Worm (Caenorhabditis elegans) whole organism, L4 larva: Measurements from ENCODE around the gene sru-7.
"Not testable (repeated sequence)": the region's sequence is repeated elsewhere in the genome, so short reads cannot be mapped to it uniquely, and the experiment has no call there.

ENCODE experiments used
- F10B5.3 ChIP-seq: sonication (generic microtip); optimal IDR thresholded peaks from 2 replicates; lab custom pipeline; 2016; ENCODE audit warnings: mild to moderate bottlenecking, missing genetic modification characterization, missing compliant biosample characterization
- F26F4.8 ChIP-seq: fragments of 200-800 bp; sonication (Bioruptor generic); conservative IDR thresholded peaks from 2 replicates; pipeline ENCODE4 v1.3.6; 2022; ENCODE audit warnings: missing genetic modification characterization, missing compliant biosample characterization
- F49E8.2 ChIP-seq: sonication (generic microtip); optimal IDR thresholded peaks from 2 replicates; lab custom pipeline; 2016; ENCODE audit warnings: missing compliant biosample characterization, mild to moderate bottlenecking, missing genetic modification characterization, borderline replicate concordance
- R02D3.7 ChIP-seq: fragments of 150-350 bp; sonication (generic microtip); optimal IDR thresholded peaks from 3 replicates; lab custom pipeline; 2014; ENCODE audit warnings: missing biosample characterization, missing genetic modification characterization
- T20F7.1 ChIP-seq: fragments of 200-800 bp; sonication (Bioruptor generic); optimal IDR thresholded peaks from 2 replicates; lab custom pipeline; 2018; ENCODE audit warnings: mild to moderate bottlenecking, missing genetic modification characterization, missing compliant biosample characterization
- T26A8.4 ChIP-seq: fragments of 200-800 bp; sonication (Bioruptor generic); IDR thresholded peaks from 2 replicates; pipeline ENCODE4 v1.3.6; 2022; ENCODE audit warnings: missing genetic modification characterization, missing compliant biosample characterization
- Y105C5A.15 ChIP-seq: fragments of 200-800 bp; sonication (Bioruptor generic); IDR thresholded peaks from 2 replicates; pipeline ENCODE4 v1.3.6; 2022; ENCODE audit warnings: missing genetic modification characterization, missing compliant biosample characterization
- Y75B8A.6 ChIP-seq: fragments of 200-800 bp; sonication (Bioruptor generic); IDR thresholded peaks from 2 replicates; pipeline ENCODE4 v1.3.6; 2022; ENCODE audit warnings: missing genetic modification reagents, missing genetic modification characterization, missing compliant biosample characterization
- ama-1 ChIP-seq: fragments of 150-350 bp; optimal IDR thresholded peaks from 2 replicates; lab custom pipeline; 2014; ENCODE audit warnings: inconsistent platforms, mixed read lengths
- daf-19 ChIP-seq: fragments of 200-800 bp; sonication (Bioruptor generic); conservative IDR thresholded peaks from 2 replicates; pipeline ENCODE4 v1.3.6; 2022; ENCODE audit warnings: missing genetic modification characterization, missing compliant biosample characterization
- daf-8 ChIP-seq: fragments of 200-800 bp; sonication (Bioruptor generic); IDR thresholded peaks from 2 replicates; pipeline ENCODE4 v1.3.6; 2022; ENCODE audit warnings: missing genetic modification characterization, missing compliant biosample characterization
- dmd-6 ChIP-seq: fragments of 200-800 bp; sonication (Bioruptor generic); IDR thresholded peaks from 2 replicates; pipeline ENCODE4 v1.3.6; 2022; ENCODE audit warnings: missing genetic modification reagents, missing genetic modification characterization, missing compliant biosample characterization
- dmd-9 ChIP-seq: fragments of 200-800 bp; sonication (Bioruptor generic); IDR thresholded peaks from 2 replicates; pipeline ENCODE4 v1.3.6; 2022; ENCODE audit warnings: missing genetic modification reagents, missing genetic modification characterization, missing compliant biosample characterization
- dpl-1 ChIP-seq: fragments of 150-350 bp; optimal IDR thresholded peaks from 2 replicates; lab custom pipeline; 2014; ENCODE audit warnings: missing biosample characterization, missing genetic modification reagents, missing genetic modification characterization
- egl-43 ChIP-seq: fragments of 200-800 bp; sonication (Bioruptor generic); IDR thresholded peaks from 2 replicates; pipeline ENCODE4 v1.3.6; 2022; ENCODE audit warnings: missing genetic modification reagents, missing genetic modification characterization, missing compliant biosample characterization
- hlh-30 ChIP-seq: sonication (generic microtip); optimal IDR thresholded peaks from 2 replicates; lab custom pipeline; 2017; ENCODE audit warnings: antibody characterized with exemption, mild to moderate bottlenecking, missing genetic modification characterization, missing compliant biosample characterization; ENCODE audit not compliant: insufficient read depth
- hmg-1.1 ChIP-seq: fragments of 200-800 bp; sonication (Bioruptor generic); IDR thresholded peaks from 2 replicates; pipeline ENCODE4 v1.3.6; 2022; ENCODE audit warnings: missing genetic modification reagents, missing genetic modification characterization, missing compliant biosample characterization
- jun-1 ChIP-seq: fragments of 150-350 bp; optimal IDR thresholded peaks from 2 replicates; lab custom pipeline; 2014; ENCODE audit warnings: missing biosample characterization, missing genetic modification reagents, missing genetic modification characterization
- lim-7 ChIP-seq: fragments of 200-800 bp; sonication (Bioruptor generic); IDR thresholded peaks from 2 replicates; pipeline ENCODE4 v1.3.6; 2022; ENCODE audit warnings: missing genetic modification characterization, missing compliant biosample characterization
- lin-1 ChIP-seq: fragments of 200-800 bp; sonication (Bioruptor generic); IDR thresholded peaks from 2 replicates; pipeline ENCODE4 v1.3.6; 2022; ENCODE audit warnings: missing genetic modification reagents, missing genetic modification characterization, missing compliant biosample characterization
- lin-13 ChIP-seq: fragments of 150-350 bp; optimal IDR thresholded peaks from 2 replicates; lab custom pipeline; 2014; ENCODE audit warnings: missing biosample characterization, missing genetic modification reagents, missing genetic modification characterization
- lin-39 ChIP-seq: fragments of 150-350 bp; optimal IDR thresholded peaks from 2 replicates; lab custom pipeline; 2014; ENCODE audit warnings: missing biosample characterization, missing genetic modification reagents, missing genetic modification characterization
- mdl-1 ChIP-seq, 2 experiments: fragments of 150-350 bp in 1 of 2; sonication (generic microtip) in 1 of 2; optimal IDR thresholded peaks; 2 replicates each; lab custom pipeline; 2014 to 2017; ENCODE audit warnings: missing biosample characterization in 2 of 2, missing genetic modification characterization in 2 of 2
- mdt-29 ChIP-seq: fragments of 200-800 bp; sonication (Bioruptor generic); IDR thresholded peaks from 2 replicates; pipeline ENCODE4 v1.3.6; 2022; ENCODE audit warnings: missing genetic modification reagents, missing genetic modification characterization, missing compliant biosample characterization
- mxl-3 ChIP-seq: fragments of 200-800 bp; sonication (Bioruptor generic); optimal IDR thresholded peaks from 2 replicates; lab custom pipeline; 2018; ENCODE audit warnings: mild to moderate bottlenecking, missing genetic modification characterization, missing compliant biosample characterization
- nhr-11 ChIP-seq: fragments of 150-350 bp; optimal IDR thresholded peaks from 2 replicates; lab custom pipeline; 2014; ENCODE audit warnings: missing biosample characterization, missing genetic modification characterization
- nhr-28 ChIP-seq: fragments of 150-350 bp; optimal IDR thresholded peaks from 2 replicates; lab custom pipeline; 2014; ENCODE audit warnings: missing biosample characterization, missing genetic modification characterization
- nhr-42 ChIP-seq: fragments of 200-800 bp; sonication (Bioruptor generic); IDR thresholded peaks from 2 replicates; pipeline ENCODE4 v1.3.6; 2022; ENCODE audit warnings: missing genetic modification characterization, missing compliant biosample characterization
- pha-4 ChIP-seq, 2 experiments: fragments of 150-350 bp in 1 of 2; fragments of 200-800 bp in 1 of 2; sonication (Bioruptor generic) in 1 of 2; IDR thresholded peaks in 1 of 2; optimal IDR thresholded peaks in 1 of 2; 2 replicates each; pipeline versions ENCODE4 v1.3.6 to Lab custom; 2014 to 2022; ENCODE audit warnings: missing genetic modification characterization in 2 of 2, missing genetic modification reagents in 2 of 2, missing biosample characterization in 1 of 2, missing compliant biosample characterization in 1 of 2
- saeg-2 ChIP-seq: fragments of 200-800 bp; sonication (Bioruptor generic); IDR thresholded peaks from 2 replicates; pipeline ENCODE4 v1.3.6; 2022; ENCODE audit warnings: missing genetic modification reagents, missing genetic modification characterization, missing compliant biosample characterization
- set-16 ChIP-seq: fragments of 200-800 bp; sonication (Bioruptor generic); IDR thresholded peaks from 2 replicates; pipeline ENCODE4 v1.3.6; 2022; ENCODE audit warnings: missing genetic modification reagents, missing genetic modification characterization, missing compliant biosample characterization
- snpc-1.2 ChIP-seq: fragments of 200-800 bp; sonication (Bioruptor generic); IDR thresholded peaks from 2 replicates; pipeline ENCODE4 v1.3.6; 2022; ENCODE audit warnings: missing genetic modification reagents, missing genetic modification characterization, missing compliant biosample characterization
- tag-97 ChIP-seq: fragments of 200-800 bp; sonication (Bioruptor generic); IDR thresholded peaks from 2 replicates; pipeline ENCODE4 v1.3.6; 2022; ENCODE audit warnings: missing genetic modification characterization, missing compliant biosample characterization
- tra-1 ChIP-seq: fragments of 200-800 bp; sonication (Bioruptor generic); IDR thresholded peaks from 2 replicates; pipeline ENCODE4 v1.3.6; 2022; ENCODE audit warnings: missing genetic modification reagents, missing genetic modification characterization, missing compliant biosample characterization
- vab-7 ChIP-seq: fragments of 200-800 bp; sonication (Bioruptor generic); IDR thresholded peaks from 2 replicates; pipeline ENCODE4 v1.3.6; 2022; ENCODE audit warnings: missing genetic modification reagents, missing genetic modification characterization, missing compliant biosample characterization
- zip-11 ChIP-seq: fragments of 200-800 bp; sonication (Bioruptor generic); IDR thresholded peaks from 2 replicates; pipeline ENCODE4 v1.3.6; 2022; ENCODE audit warnings: missing genetic modification characterization, missing compliant biosample characterization
- ztf-7 ChIP-seq: fragments of 150-350 bp; optimal IDR thresholded peaks from 2 replicates; lab custom pipeline; 2014; ENCODE audit warnings: missing biosample characterization, missing genetic modification characterization

Gene sru-7

ce11 chrIV:8463716-8464115 lies 28.6 kb upstream of the sru-7 start, which contains the start of gene str-176:
str-176 (minus strand) TSS chrIV:8463816.
- TF ChIP-seq tra-1 (no peak), ama-1 (lab: Kevin White, UChicago) (no peak), dmd-9 (no peak), lin-39 (tag; lab: Kevin White, UChicago) (no peak), Y75B8A.6 (GFP tag; lab: Robert Waterston, UW) (no peak), jun-1 (tag; lab: Kevin White, UChicago) (no peak), daf-19 (no peak), set-16 (GFP tag; lab: Robert Waterston, UW) (no peak), F10B5.3 (no peak), R02D3.7 (tag; lab: Kevin White, UChicago) (no peak), hmg-1.1 (GFP tag; lab: Robert Waterston, UW) (no peak), nhr-42 (GFP tag; lab: Robert Waterston, UW) (no peak), daf-8 (GFP tag; lab: Robert Waterston, UW) (no peak)

DNA sequence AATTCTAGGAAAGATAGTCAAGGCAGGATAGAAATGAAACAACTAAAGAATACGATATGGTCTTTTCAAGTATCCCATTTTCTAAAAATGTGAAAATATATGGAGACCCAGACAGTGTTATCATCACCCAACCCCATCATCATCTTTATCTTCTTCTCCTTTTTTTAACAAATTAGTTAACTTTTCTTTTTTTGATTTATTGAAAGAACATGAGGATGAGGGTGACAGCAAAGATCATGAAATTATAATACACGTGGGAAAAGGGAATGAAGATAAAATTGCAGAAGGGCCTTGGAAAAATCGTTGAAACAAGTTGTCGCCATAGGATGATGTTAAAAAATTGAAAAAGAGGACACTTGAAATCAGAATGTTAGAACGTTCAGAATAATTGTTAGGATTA lies 28.2 kb upstream of the sru-7 start:
- no peak for TF ChIP-seq tag-97 (GFP tag; lab: Robert Waterston, UW)
- no peak for TF ChIP-seq mxl-3 (GFP tag; lab: Kevin White, UChicago)
- TF ChIP-seq dmd-6, result peak; percentile 19; the same call in 1 of the 2 replicates
- no peak for TF ChIP-seq lin-13 (GFP tag; lab: Kevin White, UChicago)
- TF ChIP-seq egl-43 (GFP tag; lab: Robert Waterston, UW), result no peak
- peak; percentile 40 for TF ChIP-seq nhr-28 (tag; lab: Kevin White, UChicago)
- peak; percentile 22 for TF ChIP-seq hlh-30
- peak in 1 of 2 experiments; percentile 63 for TF ChIP-seq mdl-1 (tag; optimal IDR thresholded peaks at IDR 0.05; lab: Kevin White, UChicago)

- TF ChIP-seq snpc-1.2 (GFP tag; lab: Robert Waterston, UW), result 0 out of 2 replicates have a peak, but pooled peaks have one; percentile 27
These were observed 25.0 kb upstream of the sru-7 start for ce11 chrIV:8467343-8467742.

ce11 chrIV:8468729-8469340 lies 23.5 kb upstream of the sru-7 start:
- 0 out of 2 replicates have a peak, but pooled peaks have one; percentile 7 for TF ChIP-seq F26F4.8
- TF ChIP-seq vab-7 (GFP tag; lab: Robert Waterston, UW), result peak; percentile 46; the same call in 1 of the 2 replicates
- TF ChIP-seq pha-4 (GFP tag; IDR thresholded peaks at IDR 0.05; lab: Robert Waterston, UW), result 0 out of 2 replicates have a peak, but pooled peaks have one; percentile 6
- TF ChIP-seq pha-4 (tag; optimal IDR thresholded peaks at IDR 0.05; lab: Kevin White, UChicago), result not testable (repeated sequence)
- TF ChIP-seq lin-1 (GFP tag; lab: Robert Waterston, UW), result 0 out of 2 replicates have a peak, but pooled peaks have one; percentile 8
- 0 out of 2 replicates have a peak, but pooled peaks have one; percentile 42 for TF ChIP-seq lim-7 (GFP tag; lab: Robert Waterston, UW)
- TF ChIP-seq mdt-29 (GFP tag; lab: Robert Waterston, UW), result peak; percentile 79
- TF ChIP-seq Y105C5A.15 (GFP tag; lab: Robert Waterston, UW), result peak; percentile 73; the same call in 1 of the 2 replicates
- TF ChIP-seq, all 104 proteins: peak for 7; not testable (repeated sequence) for 97

DNA sequence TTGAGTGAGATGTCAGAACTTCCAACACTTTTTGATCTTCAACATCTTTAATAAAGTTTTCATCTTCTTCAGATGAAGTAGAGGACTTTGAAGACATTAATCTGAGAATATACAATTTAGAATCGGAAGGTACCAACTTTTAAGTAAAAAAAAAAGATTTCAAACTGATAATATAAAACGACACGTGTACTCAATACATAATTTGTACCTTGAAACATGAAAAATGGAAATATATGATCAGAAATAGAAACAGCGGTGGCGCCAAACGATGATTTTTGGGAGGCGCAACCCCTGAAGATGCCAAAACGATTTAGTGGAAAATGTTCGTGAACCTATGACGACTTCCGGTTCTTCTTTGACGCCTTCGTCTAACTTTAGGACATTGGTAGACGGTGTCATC lies 19.8 kb upstream of the sru-7 start, which contains the start of gene oat-1:
TSS of gene oat-1 (minus strand) at position 101 of the 400 bp plus-strand sequence.
- no peak for TF ChIP-seq F49E8.2 (tag; lab: Kevin White, UChicago)
- no peak for TF ChIP-seq saeg-2 (GFP tag; lab: Robert Waterston, UW)
- TF ChIP-seq zip-11 (GFP tag; lab: Robert Waterston, UW), result no peak
- no peak for TF ChIP-seq lim-7 (GFP tag; lab: Robert Waterston, UW)
- no peak for TF ChIP-seq T26A8.4 (GFP tag; lab: Robert Waterston, UW)
- no peak for TF ChIP-seq nhr-11 (tag; lab: Kevin White, UChicago)
- TF ChIP-seq daf-19, result no peak
- TF ChIP-seq daf-8 (GFP tag; lab: Robert Waterston, UW), result no peak
- no peak for TF ChIP-seq Y75B8A.6 (GFP tag; lab: Robert Waterston, UW)
- no peak for TF ChIP-seq ztf-7 (tag; lab: Kevin White, UChicago)
- TF ChIP-seq dmd-9, result no peak
- TF ChIP-seq T20F7.1 (GFP tag; lab: Kevin White, UChicago), result no peak
- TF ChIP-seq dpl-1, result no peak
